Fruit fly (Drosophila melanogaster) whole organism, prepupa: ENCODE measurements around the gene CG11889.
A peak's percentile ranks its signal among the peaks of the same experiment; 100 is the strongest.

Experiments
- CG10631 ChIP-seq: fragments of 200-800 bp; sonication (Bioruptor generic); optimal IDR thresholded peaks from 2 replicates; lab custom pipeline; 2016; ENCODE audit warnings: missing biosample characterization, missing genetic modification characterization
- CG11294 ChIP-seq: fragments of 200-800 bp; sonication (Bioruptor generic); IDR thresholded peaks from 2 replicates; pipeline ENCODE4 v1.3.6; 2022; ENCODE audit warnings: missing biosample characterization, missing genetic modification characterization
- CG11762 ChIP-seq: fragments of 200-800 bp; sonication (Bioruptor generic); optimal IDR thresholded peaks from 3 replicates; lab custom pipeline; 2016; ENCODE audit warnings: missing biosample characterization, missing genetic modification characterization; ENCODE audit not compliant: insufficient read depth
- CG11902 ChIP-seq: fragments of 200-800 bp; sonication (Bioruptor generic); optimal IDR thresholded peaks from 3 replicates; lab custom pipeline; 2016; ENCODE audit warnings: missing biosample characterization, missing genetic modification characterization
- CG15336 ChIP-seq: fragments of 200-800 bp; sonication (Bioruptor generic); IDR thresholded peaks from 2 replicates; pipeline ENCODE4 v1.3.6; 2022; ENCODE audit warnings: missing biosample characterization, missing genetic modification characterization
- CG32006 ChIP-seq: fragments of 200-800 bp; sonication (Bioruptor generic); optimal IDR thresholded peaks from 3 replicates; lab custom pipeline; 2017; ENCODE audit warnings: missing biosample characterization, mild to moderate bottlenecking, missing genetic modification characterization
- CG34406 ChIP-seq: fragments of 200-800 bp; sonication (Bioruptor generic); optimal IDR thresholded peaks from 3 replicates; lab custom pipeline; 2016; ENCODE audit warnings: missing biosample characterization, missing genetic modification characterization
- CG3919 ChIP-seq: fragments of 200-800 bp; sonication (Bioruptor generic); optimal IDR thresholded peaks from 3 replicates; lab custom pipeline; 2016; ENCODE audit warnings: missing biosample characterization, missing genetic modification characterization
- CG4318 ChIP-seq: fragments of 200-800 bp; sonication (Bioruptor generic); optimal IDR thresholded peaks from 3 replicates; lab custom pipeline; 2017; ENCODE audit warnings: missing biosample characterization, mild to moderate bottlenecking, missing genetic modification characterization
- CG6792 ChIP-seq: fragments of 200-800 bp; sonication (Bioruptor generic); optimal IDR thresholded peaks from 3 replicates; lab custom pipeline; 2016; ENCODE audit warnings: missing biosample characterization, missing genetic modification characterization
- CG6808 ChIP-seq: fragments of 200-800 bp; sonication (Bioruptor generic); optimal IDR thresholded peaks from 3 replicates; lab custom pipeline; 2017; ENCODE audit warnings: missing biosample characterization, missing genetic modification characterization, mild to moderate bottlenecking, moderate library complexity, missing genetic modification reagents
- CG6854 ChIP-seq: fragments of 200-800 bp; sonication (Bioruptor generic); optimal IDR thresholded peaks from 2 replicates; lab custom pipeline; 2017; ENCODE audit warnings: missing biosample characterization, mild to moderate bottlenecking, missing genetic modification characterization
- CG8119 ChIP-seq: fragments of 200-800 bp; sonication (Bioruptor generic); IDR thresholded peaks from 3 replicates; pipeline ENCODE4 v1.3.6; 2022; ENCODE audit warnings: missing biosample characterization, missing genetic modification characterization
- CG8319 ChIP-seq: fragments of 200-800 bp; sonication (Bioruptor generic); optimal IDR thresholded peaks from 3 replicates; lab custom pipeline; 2016; ENCODE audit warnings: missing biosample characterization, missing genetic modification characterization
- CG9139 ChIP-seq: fragments of 200-800 bp; sonication (Bioruptor generic); optimal IDR thresholded peaks from 3 replicates; lab custom pipeline; 2017; ENCODE audit warnings: missing biosample characterization, mild to moderate bottlenecking, missing genetic modification characterization
- Eip78C ChIP-seq: fragments of 200-800 bp; sonication (Bioruptor generic); peaks from one replicate; lab custom pipeline; 2016; ENCODE audit warnings: missing biosample characterization, missing genetic modification characterization
- Eip93F ChIP-seq: fragments of 200-800 bp; sonication (Bioruptor generic); optimal IDR thresholded peaks from 2 replicates; lab custom pipeline; 2016; ENCODE audit warnings: missing biosample characterization, mild to moderate bottlenecking, missing genetic modification characterization
- Ets21C ChIP-seq: fragments of 200-800 bp; sonication (Bioruptor generic); optimal IDR thresholded peaks from 3 replicates; lab custom pipeline; 2016; ENCODE audit warnings: missing biosample characterization, missing genetic modification characterization
- Ets96B ChIP-seq: fragments of 200-800 bp; optimal IDR thresholded peaks from 2 replicates; lab custom pipeline; 2019; ENCODE audit warnings: missing biosample characterization, mild to moderate bottlenecking, missing genetic modification characterization, moderate library complexity
- Hr39 ChIP-seq: fragments of 200-800 bp; sonication (Bioruptor generic); optimal IDR thresholded peaks from 2 replicates; lab custom pipeline; 2016; ENCODE audit warnings: missing biosample characterization, missing genetic modification characterization
- Lpt ChIP-seq: fragments of 200-800 bp; sonication (Bioruptor generic); optimal IDR thresholded peaks from 3 replicates; lab custom pipeline; 2016; ENCODE audit warnings: missing biosample characterization, missing genetic modification characterization
- OdsH ChIP-seq: fragments of 200-800 bp; sonication (Bioruptor generic); optimal IDR thresholded peaks from 3 replicates; lab custom pipeline; 2016; ENCODE audit warnings: missing biosample characterization, missing genetic modification characterization
- Smox ChIP-seq: fragments of 200-800 bp; sonication (Bioruptor generic); optimal IDR thresholded peaks from 3 replicates; lab custom pipeline; 2016; ENCODE audit warnings: missing biosample characterization, missing genetic modification characterization
- Sox102F ChIP-seq: fragments of 200-800 bp; sonication (Bioruptor generic); optimal IDR thresholded peaks from 2 replicates; lab custom pipeline; 2016; ENCODE audit warnings: missing biosample characterization, mild to moderate bottlenecking, missing genetic modification characterization
- achi ChIP-seq: fragments of 200-800 bp; sonication (Bioruptor generic); optimal IDR thresholded peaks from 3 replicates; lab custom pipeline; 2016; ENCODE audit warnings: missing biosample characterization, missing genetic modification characterization
- esn ChIP-seq: fragments of 200-800 bp; sonication (Bioruptor generic); optimal IDR thresholded peaks from 2 replicates; lab custom pipeline; 2016; ENCODE audit warnings: missing biosample characterization, mild to moderate bottlenecking, missing genetic modification characterization, moderate library complexity
- fd59A ChIP-seq: fragments of 200-800 bp; sonication (Bioruptor generic); optimal IDR thresholded peaks from 2 replicates; lab custom pipeline; 2017; ENCODE audit warnings: missing biosample characterization, mild to moderate bottlenecking, missing genetic modification characterization, missing genetic modification reagents
- fkh ChIP-seq: fragments of 200-800 bp; sonication (Bioruptor generic); optimal IDR thresholded peaks from 3 replicates; lab custom pipeline; 2017; ENCODE audit warnings: missing biosample characterization, mild to moderate bottlenecking, missing genetic modification characterization, moderate library complexity
- pdm3 ChIP-seq: fragments of 200-800 bp; sonication (Bioruptor generic); optimal IDR thresholded peaks from 3 replicates; lab custom pipeline; 2016; ENCODE audit warnings: missing biosample characterization, missing genetic modification characterization
- topi ChIP-seq: fragments of 200-800 bp; sonication (Bioruptor generic); optimal IDR thresholded peaks from 3 replicates; lab custom pipeline; 2016; ENCODE audit warnings: missing biosample characterization, missing genetic modification characterization
- vri ChIP-seq: fragments of 200-800 bp; sonication (Bioruptor generic); optimal IDR thresholded peaks from 3 replicates; lab custom pipeline; 2016; ENCODE audit warnings: missing biosample characterization, mild to moderate bottlenecking, missing genetic modification characterization

The CG11889 gene

dm6 chr3R:25309175-25309574 lies 39.2 kb downstream of the CG11889 start:
- no peak for TF ChIP-seq CG6792 (GFP tag; lab: Kevin White, UChicago)
- TF ChIP-seq vri (GFP tag; lab: Kevin White, UChicago): peak; percentile 9

dm6 chr3R:25310843-25311242 lies 40.8 kb downstream of the CG11889 start, which contains the start of gene CG31099:
TSS of gene CG31099 (minus strand) at chr3R:25310943.
- TF ChIP-seq Eip93F (no peak), topi (GFP tag; lab: Kevin White, UChicago) (no peak), CG6854 (GFP tag; lab: Kevin White, UChicago) (no peak)

dm6 chr3R:25312583-25312982 lies 42.6 kb downstream of the CG11889 start:
- no peak for TF ChIP-seq CG11762

- TF ChIP-seq CG8119 (GFP tag; lab: Robert Waterston, UW): no peak
- TF ChIP-seq CG11294: no peak
- no peak for TF ChIP-seq CG11902 (GFP tag; lab: Kevin White, UChicago)
- TF ChIP-seq Smox (GFP tag; lab: Kevin White, UChicago): no peak
- TF ChIP-seq CG8319 (GFP tag; lab: Kevin White, UChicago): no peak
- peak; percentile 55 for TF ChIP-seq vri (GFP tag; lab: Kevin White, UChicago)
- TF ChIP-seq Eip78C: no peak
These were observed 43.8 kb downstream of the CG11889 start, which contains the start of gene CG31087 for dm6 chr3R:25313771-25314170. TSS of gene CG31087 (minus strand) at chr3R:25313833.

- TF ChIP-seq fkh (GFP tag; lab: Kevin White, UChicago) (peak; percentile 45), fd59A (GFP tag; lab: Kevin White, UChicago) (no peak)
These were observed 46.0 kb downstream of the CG11889 start, which contains the start of gene CG10559 for dm6 chr3R:25316016-25316415. TSS of gene CG10559 (minus strand) at chr3R:25316116.

dm6 chr3R:25318011-25318410 lies 48.0 kb downstream of the CG11889 start, which contains the start of gene CG10553:
TSS of gene CG10553 (minus strand) at chr3R:25318111.
- TF ChIP-seq CG9139 (GFP tag; lab: Kevin White, UChicago) (no peak), CG3919 (GFP tag; lab: Kevin White, UChicago) (no peak), CG32006 (GFP tag; lab: Kevin White, UChicago) (no peak), CG34406 (no peak), CG10631 (no peak), CG4318 (GFP tag; lab: Kevin White, UChicago) (no peak), OdsH (GFP tag; lab: Kevin White, UChicago) (no peak), CG8319 (GFP tag; lab: Kevin White, UChicago) (no peak), Ets21C (GFP tag; lab: Kevin White, UChicago) (no peak), Eip93F (no peak), Sox102F (no peak), esn (GFP tag; lab: Kevin White, UChicago) (no peak), CG6792 (GFP tag; lab: Kevin White, UChicago) (no peak), Ets96B (tag; lab: Kevin White, UChicago) (no peak), Hr39 (no peak), CG6808 (GFP tag; lab: Kevin White, UChicago) (no peak), achi (GFP tag; lab: Kevin White, UChicago) (no peak), Lpt (no peak)
- TF ChIP-seq, all 60 proteins: peak for 0

dm6 chr3R:25320051-25320705 lies 50.2 kb downstream of the CG11889 start, which contains the start of gene CG10560:
TSS of gene CG10560 (minus strand) at chr3R:25320101.
- TF ChIP-seq CG32006 (GFP tag; lab: Kevin White, UChicago) (no peak), CG8119 (GFP tag; lab: Robert Waterston, UW) (no peak), CG15336 (no peak), CG34406 (no peak), pdm3 (GFP tag; lab: Kevin White, UChicago) (no peak), CG9139 (GFP tag; lab: Kevin White, UChicago) (no peak)
